Fruit fly (Drosophila melanogaster) whole organism, embryonic: ENCODE measurements around the gene CG14868.

ENCODE experiments used
- Atf3 ChIP-seq: fragments of 200-800 bp; sonication (Bioruptor generic); optimal IDR thresholded peaks from 3 replicates; lab custom pipeline; 2016; ENCODE audit warnings: missing biosample characterization, missing genetic modification characterization
- CG10274 ChIP-seq: fragments of 200-800 bp; sonication (Bioruptor generic); optimal IDR thresholded peaks from 3 replicates; lab custom pipeline; 2017; ENCODE audit warnings: missing biosample characterization, mild to moderate bottlenecking, missing genetic modification characterization
- CG10431 ChIP-seq: fragments of 200-800 bp; sonication (Bioruptor generic); optimal IDR thresholded peaks from 3 replicates; lab custom pipeline; 2018; ENCODE audit warnings: missing biosample characterization, mild to moderate bottlenecking, missing genetic modification characterization
- CG11456 ChIP-seq: fragments of 200-800 bp; sonication (Bioruptor generic); IDR thresholded peaks from 3 replicates; pipeline ENCODE4 v1.3.6; 2022; ENCODE audit warnings: missing biosample characterization, missing genetic modification characterization
- CG12236 ChIP-seq: fragments of 200-800 bp; sonication (Bioruptor generic); optimal IDR thresholded peaks from 2 replicates; lab custom pipeline; 2016; ENCODE audit warnings: missing biosample characterization, missing genetic modification characterization
- CG12769 ChIP-seq: fragments of 200-800 bp; sonication (Bioruptor generic); optimal IDR thresholded peaks from 2 replicates; lab custom pipeline; 2019; ENCODE audit warnings: missing biosample characterization, mild to moderate bottlenecking, missing genetic modification characterization, moderate library complexity
- CG13123 ChIP-seq: fragments of 200-800 bp; sonication (Bioruptor generic); optimal IDR thresholded peaks from 2 replicates; lab custom pipeline; 2016; ENCODE audit warnings: missing biosample characterization, missing genetic modification characterization
- CG13296 ChIP-seq: fragments of 200-800 bp; sonication (Bioruptor generic); optimal IDR thresholded peaks from 3 replicates; lab custom pipeline; 2018; ENCODE audit warnings: missing biosample characterization, mild to moderate bottlenecking, missing genetic modification characterization
- CG13624 ChIP-seq: fragments of 200-800 bp; sonication (Bioruptor generic); optimal IDR thresholded peaks from 2 replicates; lab custom pipeline; 2016; ENCODE audit warnings: missing biosample characterization, missing genetic modification characterization
- CG15514 ChIP-seq: fragments of 200-800 bp; sonication (Bioruptor generic); optimal IDR thresholded peaks from 3 replicates; lab custom pipeline; 2017; ENCODE audit warnings: missing biosample characterization, missing genetic modification characterization, mild to moderate bottlenecking, moderate library complexity, missing genetic modification reagents
- CG16779 ChIP-seq: fragments of 200-800 bp; sonication (Bioruptor generic); IDR thresholded peaks from 2 replicates; pipeline ENCODE4 v1.3.6; 2022; ENCODE audit warnings: missing biosample characterization, missing genetic modification characterization
- CG17568 ChIP-seq: fragments of 200-800 bp; sonication (Bioruptor generic); optimal IDR thresholded peaks from 2 replicates; lab custom pipeline; 2018; ENCODE audit warnings: missing biosample characterization, mild to moderate bottlenecking, missing genetic modification characterization, moderate library complexity
- CG17802 ChIP-seq: fragments of 200-800 bp; sonication (Bioruptor generic); optimal IDR thresholded peaks from 2 replicates; lab custom pipeline; 2018; ENCODE audit warnings: missing biosample characterization, mild to moderate bottlenecking, missing genetic modification characterization, moderate library complexity
- CG3995 ChIP-seq: fragments of 200-800 bp; sonication (Bioruptor generic); optimal IDR thresholded peaks from 3 replicates; lab custom pipeline; 2016; ENCODE audit warnings: missing biosample characterization, missing genetic modification characterization
- CG4360 ChIP-seq: fragments of 200-800 bp; sonication (Bioruptor generic); IDR thresholded peaks from 2 replicates; pipeline ENCODE4 v1.3.6; 2022; ENCODE audit warnings: missing biosample characterization, missing genetic modification characterization
- CG4854 ChIP-seq: fragments of 200-800 bp; sonication (Bioruptor generic); optimal IDR thresholded peaks from 2 replicates; lab custom pipeline; 2016; ENCODE audit warnings: missing biosample characterization, missing genetic modification characterization, inconsistent platforms
- CG5953 ChIP-seq: fragments of 200-800 bp; sonication (Bioruptor generic); IDR thresholded peaks from 2 replicates; pipeline ENCODE4 v1.3.6; 2022; ENCODE audit warnings: missing biosample characterization, missing genetic modification characterization
- CG6854 ChIP-seq: fragments of 200-800 bp; sonication (Bioruptor generic); optimal IDR thresholded peaks from 3 replicates; lab custom pipeline; 2017; ENCODE audit warnings: missing biosample characterization, mild to moderate bottlenecking, missing genetic modification characterization
- CG7271 ChIP-seq: fragments of 200-800 bp; sonication (Bioruptor generic); optimal IDR thresholded peaks from 2 replicates; lab custom pipeline; 2018; ENCODE audit warnings: missing biosample characterization, mild to moderate bottlenecking, missing genetic modification characterization, moderate library complexity
- CG9609 ChIP-seq: fragments of 200-800 bp; sonication (Bioruptor generic); optimal IDR thresholded peaks from 3 replicates; lab custom pipeline; 2016; ENCODE audit warnings: missing biosample characterization, missing genetic modification characterization
- CG9727 ChIP-seq: fragments of 200-800 bp; sonication (Bioruptor generic); optimal IDR thresholded peaks from 3 replicates; lab custom pipeline; 2017; ENCODE audit warnings: missing biosample characterization, mild to moderate bottlenecking, missing genetic modification characterization
- CG9797 ChIP-seq: fragments of 200-800 bp; sonication (Bioruptor generic); optimal IDR thresholded peaks from 3 replicates; lab custom pipeline; 2018; ENCODE audit warnings: missing biosample characterization, mild to moderate bottlenecking, missing genetic modification characterization
- Chrac-16 ChIP-seq: fragments of 200-800 bp; sonication (Bioruptor generic); optimal IDR thresholded peaks from 3 replicates; lab custom pipeline; 2016; ENCODE audit warnings: missing biosample characterization, missing genetic modification characterization
- CoRest ChIP-seq: fragments of 200-800 bp; sonication (Bioruptor generic); optimal IDR thresholded peaks from 3 replicates; lab custom pipeline; 2018; ENCODE audit warnings: missing biosample characterization, mild to moderate bottlenecking, missing genetic modification characterization, moderate library complexity
- Dp ChIP-seq: fragments of 200-800 bp; sonication (Bioruptor generic); optimal IDR thresholded peaks from 2 replicates; lab custom pipeline; 2018; ENCODE audit warnings: missing biosample characterization, mild to moderate bottlenecking, missing genetic modification characterization, moderate library complexity
- E2f2 ChIP-seq: fragments of 200-800 bp; sonication (Bioruptor generic); IDR thresholded peaks from 2 replicates; pipeline ENCODE4 v1.3.6; 2022; ENCODE audit warnings: missing biosample characterization, missing genetic modification characterization
- Hsf ChIP-seq: fragments of 200-800 bp; sonication (Bioruptor generic); optimal IDR thresholded peaks from 3 replicates; lab custom pipeline; 2016; ENCODE audit warnings: missing biosample characterization, missing genetic modification characterization
- Med ChIP-seq: fragments of 200-800 bp; sonication (Bioruptor generic); peaks from one replicate; lab custom pipeline; 2016; ENCODE audit warnings: missing biosample characterization, missing genetic modification characterization, mild to moderate bottlenecking, inconsistent platforms, moderate library complexity
- Myb ChIP-seq: fragments of 200-800 bp; sonication (Bioruptor generic); optimal IDR thresholded peaks from 2 replicates; lab custom pipeline; 2016; ENCODE audit warnings: missing biosample characterization, missing genetic modification characterization
- Oli ChIP-seq: fragments of 200-800 bp; sonication (Bioruptor generic); optimal IDR thresholded peaks from 2 replicates; lab custom pipeline; 2018; ENCODE audit warnings: missing biosample characterization, mild to moderate bottlenecking, missing genetic modification characterization, moderate library complexity
- Sin3A ChIP-seq: fragments of >200 bp; optimal IDR thresholded peaks from 2 replicates; lab custom pipeline; 2018
- Trl ChIP-seq, 3 experiments: fragments of >200 bp in 2 of 3; fragments of 200-800 bp in 1 of 3; sonication (Bioruptor generic) in 1 of 3; optimal IDR thresholded peaks; 2 replicates in 1 of 3; 3 replicates in 2 of 3; lab custom pipeline; 2016 to 2017; ENCODE audit warnings: missing biosample characterization in 1 of 3, missing genetic modification characterization in 1 of 3
- bab2 ChIP-seq: fragments of 200-800 bp; sonication (Bioruptor generic); optimal IDR thresholded peaks from 2 replicates; lab custom pipeline; 2016; ENCODE audit warnings: missing biosample characterization, missing genetic modification characterization
- corto ChIP-seq: fragments of 200-800 bp; sonication (Bioruptor generic); optimal IDR thresholded peaks from 2 replicates; lab custom pipeline; 2016; ENCODE audit warnings: missing biosample characterization, mild to moderate bottlenecking, missing genetic modification characterization, moderate library complexity
- exex ChIP-seq: fragments of 200-800 bp; sonication (Bioruptor generic); optimal IDR thresholded peaks from 4 replicates; lab custom pipeline; 2018; ENCODE audit warnings: missing biosample characterization, mild to moderate bottlenecking, missing genetic modification characterization, moderate library complexity
- eyg ChIP-seq: fragments of 200-800 bp; sonication (Bioruptor generic); optimal IDR thresholded peaks from 3 replicates; lab custom pipeline; 2016; ENCODE audit warnings: missing biosample characterization, missing genetic modification characterization
- fd96Cb ChIP-seq: fragments of 200-800 bp; sonication (Bioruptor generic); optimal IDR thresholded peaks from 2 replicates; lab custom pipeline; 2018; ENCODE audit warnings: missing biosample characterization, mild to moderate bottlenecking, missing genetic modification characterization, moderate library complexity
- gfzf ChIP-seq: fragments of 200-800 bp; sonication (Bioruptor generic); optimal IDR thresholded peaks from 2 replicates; lab custom pipeline; 2016; ENCODE audit warnings: missing biosample characterization, mild to moderate bottlenecking, missing genetic modification characterization, moderate library complexity
- grn ChIP-seq: fragments of 200-800 bp; sonication (Bioruptor generic); optimal IDR thresholded peaks from 3 replicates; lab custom pipeline; 2017; ENCODE audit warnings: missing biosample characterization, missing genetic modification characterization
- inv ChIP-seq: fragments of 200-800 bp; sonication (Bioruptor generic); IDR thresholded peaks from 2 replicates; pipeline ENCODE4 v1.3.6; 2022; ENCODE audit warnings: missing biosample characterization, missing genetic modification characterization; ENCODE audit not compliant: partially characterized antibody
- nom ChIP-seq: fragments of 200-800 bp; sonication (Bioruptor generic); optimal IDR thresholded peaks from 2 replicates; lab custom pipeline; 2017; ENCODE audit warnings: missing biosample characterization, missing genetic modification characterization, mild to moderate bottlenecking, moderate library complexity, missing genetic modification reagents
- oc ChIP-seq: fragments of 200-800 bp; sonication (Bioruptor generic); optimal IDR thresholded peaks from 2 replicates; lab custom pipeline; 2018; ENCODE audit warnings: missing biosample characterization, mild to moderate bottlenecking, missing genetic modification characterization, moderate library complexity
- p53 ChIP-seq: fragments of 200-800 bp; sonication (Bioruptor generic); optimal IDR thresholded peaks from 2 replicates; lab custom pipeline; 2016; ENCODE audit warnings: missing biosample characterization, missing genetic modification characterization
- pb ChIP-seq: fragments of 200-800 bp; sonication (Bioruptor generic); optimal IDR thresholded peaks from 3 replicates; lab custom pipeline; 2016; ENCODE audit warnings: missing biosample characterization, missing genetic modification characterization
- phol ChIP-seq: fragments of 200-800 bp; sonication (Bioruptor generic); optimal IDR thresholded peaks from 3 replicates; lab custom pipeline; 2018; ENCODE audit warnings: missing biosample characterization, mild to moderate bottlenecking, missing genetic modification characterization, moderate library complexity
- pzg ChIP-seq: fragments of 200-800 bp; sonication (Bioruptor generic); optimal IDR thresholded peaks from 3 replicates; lab custom pipeline; 2018; ENCODE audit warnings: missing biosample characterization, mild to moderate bottlenecking, missing genetic modification characterization, moderate library complexity
- sisA ChIP-seq: fragments of 200-800 bp; sonication (Bioruptor generic); IDR thresholded peaks from 2 replicates; pipeline ENCODE4 v1.3.6; 2022; ENCODE audit warnings: missing biosample characterization, missing genetic modification characterization
- vvl ChIP-seq: fragments of 200-800 bp; sonication (Bioruptor generic); IDR thresholded peaks from 2 replicates; pipeline ENCODE4 v1.3.6; 2022; ENCODE audit warnings: missing biosample characterization, missing genetic modification characterization

CG14868 gene

DNA sequence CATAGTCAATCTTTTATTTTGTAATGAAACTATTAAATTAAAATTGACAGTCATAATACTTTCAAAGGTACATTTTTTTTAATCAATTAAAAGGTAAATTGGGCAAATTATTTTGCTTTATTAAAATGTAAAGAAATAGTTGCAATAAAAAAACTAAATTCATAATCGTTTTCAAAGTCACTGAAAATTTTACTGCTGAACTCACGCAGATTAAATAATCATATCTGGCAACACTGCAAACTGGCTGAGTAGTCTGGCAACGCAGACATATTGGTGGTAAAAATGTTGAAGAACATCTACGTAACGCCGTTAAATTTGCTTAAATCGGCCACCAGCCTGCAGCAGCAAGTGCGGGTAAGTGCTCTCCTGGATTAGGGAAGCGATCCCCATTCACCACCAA is 39.3 kb downstream of the CG14868 start, which contains the start of gene mRpL9 (continued):
- no peak for TF ChIP-seq CG9609
- TF ChIP-seq phol (tag; lab: Kevin White, UChicago), result peak; percentile 52
- TF ChIP-seq inv (GFP tag; lab: Robert Waterston, UW), result no peak
- TF ChIP-seq Trl (optimal IDR thresholded peaks at IDR 0.05; lab: Kevin White, UChicago), result no peak
- no peak for TF ChIP-seq Trl (GFP tag; optimal IDR thresholded peaks at IDR 0.05; lab: Kevin White, UChicago)
- no peak for TF ChIP-seq CG10274 (GFP tag; lab: Kevin White, UChicago)

DNA sequence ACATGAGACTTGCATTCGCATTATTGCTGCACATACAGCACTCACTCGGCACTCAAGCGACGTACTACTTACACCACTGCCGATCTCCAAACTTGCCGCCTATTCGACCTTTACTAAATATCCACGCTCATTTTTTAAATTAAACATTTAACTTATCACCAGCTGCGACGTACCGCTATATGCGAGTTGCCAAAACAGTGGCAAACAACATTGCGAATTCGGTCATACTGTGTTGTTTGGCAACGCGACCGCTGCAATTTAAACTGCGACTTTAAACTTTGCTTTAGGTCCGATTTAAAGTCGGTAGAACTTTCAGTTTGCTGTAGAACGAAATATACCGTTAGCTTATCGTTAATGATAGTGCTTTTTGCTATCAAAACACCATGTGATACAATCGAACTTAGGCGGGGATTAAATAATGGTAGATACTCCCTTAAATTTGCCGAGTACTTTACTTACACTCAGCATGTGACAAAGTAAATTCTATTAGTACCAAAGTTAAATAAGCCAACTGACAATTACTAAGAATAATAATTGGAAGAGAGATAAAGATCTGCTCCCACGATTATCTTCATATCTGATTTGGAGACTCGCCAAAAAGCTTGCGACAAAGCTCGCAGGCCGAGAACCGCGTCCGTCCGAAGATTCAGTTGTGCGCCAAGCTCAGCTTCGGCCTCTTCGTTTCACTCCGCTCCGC is 41.5 kb downstream of the CG14868 start, which contains the start of the genes CG6236 and ea:
Gene CG6236, minus strand, starts transcription at position 187 of the 697 bp plus-strand sequence.
Gene ea, plus strand, starts transcription at position 647 of the 697 bp plus-strand sequence.
- no peak for TF ChIP-seq fd96Cb (tag; lab: Kevin White, UChicago)
- TF ChIP-seq CG12236 (GFP tag; lab: Kevin White, UChicago), result no peak
- TF ChIP-seq vvl (GFP tag; lab: Robert Waterston, UW), result no peak
- no peak for TF ChIP-seq CG10431 (GFP tag; lab: Kevin White, UChicago)
- no peak for TF ChIP-seq Atf3 (GFP tag; lab: Kevin White, UChicago)
- TF ChIP-seq CG4360 (GFP tag; lab: Robert Waterston, UW), result no peak
- no peak for TF ChIP-seq CG9727 (GFP tag; lab: Kevin White, UChicago)
- no peak for TF ChIP-seq CG13123
- peak; percentile 61 for TF ChIP-seq CG3995
- TF ChIP-seq CG15514 (GFP tag; lab: Kevin White, UChicago), result peak; percentile 62
- peak; percentile 40 for TF ChIP-seq E2f2
- TF ChIP-seq CG9797 (GFP tag; lab: Kevin White, UChicago), result peak; percentile 65
- TF ChIP-seq CG16779 (GFP tag; lab: Robert Waterston, UW), result no peak
- no peak for TF ChIP-seq nom (GFP tag; lab: Kevin White, UChicago)
- TF ChIP-seq CoRest, result no peak
- no peak for TF ChIP-seq exex (tag; lab: Kevin White, UChicago)
- TF ChIP-seq CG11456 (GFP tag; lab: Robert Waterston, UW), result no peak
- no peak for TF ChIP-seq Hsf (GFP tag; lab: Kevin White, UChicago)
- no peak for TF ChIP-seq Oli
- no peak for TF ChIP-seq corto (GFP tag; lab: Kevin White, UChicago)
- TF ChIP-seq gfzf (GFP tag; lab: Kevin White, UChicago), result peak; percentile 78
- TF ChIP-seq CG17802, result no peak
- no peak for TF ChIP-seq CG5953 (GFP tag; lab: Robert Waterston, UW)
- no peak for TF ChIP-seq oc (tag; lab: Kevin White, UChicago)
- peak; percentile 79 for TF ChIP-seq pzg
- peak; percentile 43 for TF ChIP-seq Med (GFP tag; lab: Kevin White, UChicago)
- TF ChIP-seq CG13624 (GFP tag; lab: Kevin White, UChicago), result peak; percentile 61
- no peak for TF ChIP-seq CG12769
- no peak for TF ChIP-seq CG9609
- TF ChIP-seq Myb (GFP tag; lab: Kevin White, UChicago), result peak; percentile 61
- TF ChIP-seq grn (GFP tag; lab: Kevin White, UChicago), result peak; percentile 78
- no peak for TF ChIP-seq eyg (GFP tag; lab: Kevin White, UChicago)
- no peak for TF ChIP-seq sisA
- TF ChIP-seq bab2 (GFP tag; lab: Kevin White, UChicago), result no peak
- peak; percentile 99 for TF ChIP-seq CG4854 (GFP tag; lab: Kevin White, UChicago)
- TF ChIP-seq CG17568 (GFP tag; lab: Kevin White, UChicago), result no peak
- TF ChIP-seq Sin3A (lab: Kevin White, UChicago), result peak; percentile 30
- TF ChIP-seq pb (GFP tag; lab: Kevin White, UChicago), result no peak
- TF ChIP-seq CG7271 (tag; lab: Kevin White, UChicago), result no peak
- TF ChIP-seq CG6854 (GFP tag; lab: Kevin White, UChicago), result peak; percentile 9
- no peak for TF ChIP-seq p53 (GFP tag; lab: Kevin White, UChicago)
- TF ChIP-seq CG13296, result peak; percentile 1
- TF ChIP-seq Dp (GFP tag; lab: Kevin White, UChicago), result peak; percentile 30
- TF ChIP-seq Chrac-16 (GFP tag; lab: Kevin White, UChicago), result no peak
